Comparison of ENCODE assay signal across 3 fruit fly cellular contexts in the genomic region with DNA sequence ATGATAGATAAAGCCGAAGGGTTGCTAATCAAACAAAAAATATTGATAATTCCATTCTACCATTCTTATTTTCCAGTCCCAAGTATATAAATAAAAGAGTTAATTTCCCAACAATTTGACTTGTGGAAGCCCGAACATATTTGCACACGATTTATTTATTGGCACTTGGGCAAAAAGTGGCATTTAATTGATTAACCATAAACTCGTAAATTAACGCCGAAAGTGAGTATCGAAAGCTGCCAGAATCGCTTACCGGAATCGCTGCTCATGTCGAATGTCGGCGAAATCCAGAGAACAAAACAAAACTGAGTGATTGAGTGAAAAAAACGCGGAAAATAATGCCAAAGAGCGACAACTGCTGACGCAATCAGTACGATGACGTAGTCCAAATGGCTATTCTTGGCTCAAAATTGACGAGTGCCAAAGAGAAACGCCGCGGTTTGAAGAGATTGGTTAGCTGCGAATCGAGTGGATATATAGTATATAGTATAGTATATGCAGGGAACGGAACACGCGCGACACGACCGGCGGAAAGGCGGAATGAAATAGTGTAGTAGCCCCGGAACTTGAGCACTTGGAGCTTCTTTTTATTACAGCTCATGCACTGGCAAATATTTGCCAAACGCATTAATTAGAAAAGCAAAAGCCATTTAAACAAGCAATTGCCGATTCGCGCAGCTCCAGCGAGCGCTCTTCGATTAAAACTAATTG.
A peak's percentile ranks its signal among the peaks of the same experiment; 100 is the strongest.
TF ChIP-seq lines count a peak whose summit lies in the region.

A gene (minus strand): TSS at position 617 of the 711 bp plus-strand sequence.

- TF ChIP-seq CTCF in whole organism, embryonic (GFP tag; optimal IDR thresholded peaks at IDR 0.05; lab: Kevin White, UChicago) = no peak

TF ChIP-seq in whole organism, adult, 20 proteins besides CTCF, POLR2A, EP300 and RAD21:
- TF ChIP-seq bab1 (GFP tag; optimal IDR thresholded peaks at IDR 0.05; lab: Kevin White, UChicago) = no peak
- TF ChIP-seq kay (GFP tag; lab: Kevin White, UChicago; ENCODE audit: borderline replicate concordance) = peak; percentile 51

TF ChIP-seq in whole organism, embryonic, 481 proteins besides CTCF, POLR2A, EP300 and RAD21:
- TF ChIP-seq CG4424 (GFP tag; optimal IDR thresholded peaks at IDR 0.05; lab: Kevin White, UChicago) (no peak), z (GFP tag; IDR thresholded peaks at IDR 0.05; lab: Robert Waterston, UW) (peak; percentile 87), bigmax (GFP tag; optimal IDR thresholded peaks at IDR 0.05; lab: Kevin White, UChicago) (no peak), yki (optimal IDR thresholded peaks at IDR 0.05; lab: Kevin White, UChicago) (no peak), oc (tag; optimal IDR thresholded peaks at IDR 0.05; lab: Kevin White, UChicago) (no peak), chinmo (GFP tag; IDR thresholded peaks at IDR 0.05; lab: Robert Waterston, UW; ENCODE audit: partially characterized antibody) (0 out of 4 replicates have a peak, but pooled peaks have one; percentile 70), CG6654 (GFP tag; optimal IDR thresholded peaks at IDR 0.05; lab: Kevin White, UChicago) (no peak), CG13123 (GFP tag; optimal IDR thresholded peaks at IDR 0.05; lab: Kevin White, UChicago) (no peak), pfk (GFP tag; optimal IDR thresholded peaks at IDR 0.05; lab: Kevin White, UChicago) (peak; percentile 66), Oaz (GFP tag; IDR thresholded peaks at IDR 0.05; lab: Robert Waterston, UW) (no peak), Trl (optimal IDR thresholded peaks at IDR 0.05; lab: Kevin White, UChicago) (peak in 1 of 2 experiments; percentile 72), Trl (GFP tag; optimal IDR thresholded peaks at IDR 0.05; lab: Kevin White, UChicago) (no peak), exex (tag; optimal IDR thresholded peaks at IDR 0.05; lab: Kevin White, UChicago) (peak; percentile 87), CG14014 (GFP tag; IDR thresholded peaks at IDR 0.05; lab: Robert Waterston, UW) (no peak), Pdp1 (GFP tag; optimal IDR thresholded peaks at IDR 0.05; lab: Kevin White, UChicago) (peak in 1 of 2 experiments; percentile 72), gt (GFP tag; IDR thresholded peaks at IDR 0.05; lab: Robert Waterston, UW) (no peak)

TF ChIP-seq in whole organism, prepupa, 60 proteins besides CTCF, POLR2A, EP300 and RAD21:
- TF ChIP-seq Eip78C (GFP tag; lab: Kevin White, UChicago) (peak; percentile 11), svp (GFP tag; lab: Kevin White, UChicago) (peak; percentile 40), lz (GFP tag; optimal IDR thresholded peaks at IDR 0.05; lab: Kevin White, UChicago) (no peak), fkh (GFP tag; optimal IDR thresholded peaks at IDR 0.05; lab: Kevin White, UChicago) (no peak), CG1621 (tag; optimal IDR thresholded peaks at IDR 0.05; lab: Kevin White, UChicago) (no peak), CG8119 (GFP tag; IDR thresholded peaks at IDR 0.05; lab: Robert Waterston, UW) (no peak)
